Fruit fly (Drosophila melanogaster): Measurements from ENCODE around the gene Atac2.
A peak's percentile ranks its signal among the peaks of the same experiment; 100 is the strongest.

Gene Atac2

dm6 chr2L:18572428-18573136 is 39.5 kb downstream of the Atac2 start:
- no peak for TF ChIP-seq noc (tag; optimal IDR thresholded peaks at IDR 0.05)

dm6 chr2L:18571724-18572427 is 40.2 kb downstream of the Atac2 start:
- peak; percentile 26 for TF ChIP-seq noc (tag; optimal IDR thresholded peaks at IDR 0.05)

- TF ChIP-seq noc (tag; optimal IDR thresholded peaks at IDR 0.05), result no peak
Observed at dm6 chr2L:18568715-18569114, 43.3 kb downstream of the Atac2 start.

dm6 chr2L:18567563-18567962 is 44.5 kb downstream of the Atac2 start:
- TF ChIP-seq noc (tag; optimal IDR thresholded peaks at IDR 0.05), result peak; percentile 72

dm6 chr2L:18566235-18567158 is 45.6 kb downstream of the Atac2 start:
- TF ChIP-seq noc (tag; optimal IDR thresholded peaks at IDR 0.05), result peak; percentile 83

dm6 chr2L:18564417-18564816 is 47.6 kb downstream of the Atac2 start:
- TF ChIP-seq noc (tag; optimal IDR thresholded peaks at IDR 0.05), result no peak

dm6 chr2L:18563991-18564390 is 48.1 kb downstream of the Atac2 start:
- TF ChIP-seq noc (tag; optimal IDR thresholded peaks at IDR 0.05), result no peak

dm6 chr2L:18563020-18563546 is 49.0 kb downstream of the Atac2 start:
- TF ChIP-seq noc (tag; optimal IDR thresholded peaks at IDR 0.05), result peak; percentile 10

dm6 chr2L:18562573-18562972 is 49.5 kb downstream of the Atac2 start:
- no peak for TF ChIP-seq noc (tag; optimal IDR thresholded peaks at IDR 0.05)

dm6 chr2L:18561522-18562119 is 50.4 kb downstream of the Atac2 start:
- peak; percentile 10 for TF ChIP-seq noc (tag; optimal IDR thresholded peaks at IDR 0.05)

dm6 chr2L:18561018-18561417 is 51.0 kb downstream of the Atac2 start:
- peak; percentile 30 for TF ChIP-seq noc (tag; optimal IDR thresholded peaks at IDR 0.05)
